Worm (Caenorhabditis elegans) whole organism, L4 larva: Measurements from ENCODE around the gene srh-179.

Experiments
- jun-1 ChIP-seq: fragments of 150-350 bp; optimal IDR thresholded peaks from 2 replicates; lab custom pipeline; 2014; ENCODE audit warnings: missing biosample characterization, missing genetic modification reagents, missing genetic modification characterization
- skn-1 ChIP-seq: fragments of 150-350 bp; optimal IDR thresholded peaks from 2 replicates; lab custom pipeline; 2014; ENCODE audit warnings: missing biosample characterization, missing genetic modification characterization
- unc-39 ChIP-seq: sonication (generic microtip); optimal IDR thresholded peaks from 2 replicates; lab custom pipeline; 2017; ENCODE audit warnings: missing biosample characterization, missing genetic modification characterization

ce11 chrV:18524460-18524859, 48.3 kb downstream of the srh-179 start, which contains the start of gene hmit-1.2:
- TF ChIP-seq skn-1 (tag; lab: Kevin White, UChicago) (no peak), unc-39 (tag; lab: Kevin White, UChicago) (no peak), jun-1 (tag; lab: Kevin White, UChicago) (no peak)
